Fruit fly (Drosophila melanogaster) whole organism, prepupa: ENCODE measurements around the gene Obp93a.

ENCODE experiments used
- CG4318 ChIP-seq: fragments of 200-800 bp; sonication (Bioruptor generic); optimal IDR thresholded peaks from 3 replicates; lab custom pipeline; 2017; ENCODE audit warnings: missing biosample characterization, mild to moderate bottlenecking, missing genetic modification characterization
- CG9139 ChIP-seq: fragments of 200-800 bp; sonication (Bioruptor generic); optimal IDR thresholded peaks from 3 replicates; lab custom pipeline; 2017; ENCODE audit warnings: missing biosample characterization, mild to moderate bottlenecking, missing genetic modification characterization
- Gug ChIP-seq: fragments of 200-800 bp; sonication (Bioruptor generic); IDR thresholded peaks from 2 replicates; pipeline ENCODE4 v1.3.6; 2022; ENCODE audit warnings: missing biosample characterization, missing genetic modification characterization
- Hr38 ChIP-seq: sonication (Bioruptor generic); optimal IDR thresholded peaks from 2 replicates; lab custom pipeline; 2016; ENCODE audit warnings: missing biosample characterization, missing genetic modification characterization

DNA sequence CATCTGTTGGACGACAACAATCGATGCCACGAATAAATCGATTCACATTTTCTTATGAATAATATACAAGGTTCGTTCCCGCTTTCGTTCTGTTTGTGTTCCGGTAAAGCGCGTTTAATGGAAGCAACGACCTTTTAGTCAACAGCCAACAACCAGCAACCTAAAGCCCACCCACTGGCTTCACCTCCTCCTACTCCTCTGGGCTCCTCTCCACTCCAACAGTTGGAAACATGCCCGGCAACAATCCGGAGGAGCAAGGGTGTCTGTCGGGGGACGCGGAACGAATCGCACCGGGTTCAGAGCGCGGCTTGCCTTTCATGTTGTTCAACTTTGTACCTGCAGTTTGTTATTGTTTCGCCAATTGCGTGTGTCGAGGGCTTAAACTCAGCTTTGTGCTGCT lies 5.3 kb downstream of the Obp93a start:
- no peak for TF ChIP-seq CG9139 (GFP tag; lab: Kevin White, UChicago)
- no peak for TF ChIP-seq Hr38
- TF ChIP-seq CG4318 (GFP tag; lab: Kevin White, UChicago) = no peak
- TF ChIP-seq Gug (GFP tag; lab: Robert Waterston, UW) = no peak
